Fruit fly (Drosophila melanogaster) whole organism, prepupa: ENCODE measurements around the gene Qsox2.
A peak's percentile ranks its signal among the peaks of the same experiment; 100 is the strongest.

ENCODE experiments used
- Blimp-1 ChIP-seq: fragments of 200-800 bp; sonication (Bioruptor generic); optimal IDR thresholded peaks from 3 replicates; lab custom pipeline; 2017; ENCODE audit warnings: missing biosample characterization, missing genetic modification characterization, mild to moderate bottlenecking, moderate library complexity, missing genetic modification reagents
- CG10631 ChIP-seq: fragments of 200-800 bp; sonication (Bioruptor generic); optimal IDR thresholded peaks from 2 replicates; lab custom pipeline; 2016; ENCODE audit warnings: missing biosample characterization, missing genetic modification characterization
- CG10669 ChIP-seq: fragments of 200-800 bp; sonication (Bioruptor generic); optimal IDR thresholded peaks from 3 replicates; lab custom pipeline; 2018; ENCODE audit warnings: missing biosample characterization, mild to moderate bottlenecking, missing genetic modification characterization, moderate library complexity
- CG11294 ChIP-seq: fragments of 200-800 bp; sonication (Bioruptor generic); IDR thresholded peaks from 2 replicates; pipeline ENCODE4 v1.3.6; 2022; ENCODE audit warnings: missing biosample characterization, missing genetic modification characterization
- CG11762 ChIP-seq: fragments of 200-800 bp; sonication (Bioruptor generic); optimal IDR thresholded peaks from 3 replicates; lab custom pipeline; 2016; ENCODE audit warnings: missing biosample characterization, missing genetic modification characterization; ENCODE audit not compliant: insufficient read depth
- CG11902 ChIP-seq: fragments of 200-800 bp; sonication (Bioruptor generic); optimal IDR thresholded peaks from 3 replicates; lab custom pipeline; 2016; ENCODE audit warnings: missing biosample characterization, missing genetic modification characterization
- CG15336 ChIP-seq: fragments of 200-800 bp; sonication (Bioruptor generic); IDR thresholded peaks from 2 replicates; pipeline ENCODE4 v1.3.6; 2022; ENCODE audit warnings: missing biosample characterization, missing genetic modification characterization
- CG1621 ChIP-seq: fragments of 200-800 bp; sonication (Bioruptor generic); optimal IDR thresholded peaks from 3 replicates; lab custom pipeline; 2018; ENCODE audit warnings: missing biosample characterization, mild to moderate bottlenecking, missing genetic modification characterization
- CG16779 ChIP-seq: fragments of 200-800 bp; sonication (Bioruptor generic); optimal IDR thresholded peaks from 3 replicates; lab custom pipeline; 2017; ENCODE audit warnings: missing biosample characterization, mild to moderate bottlenecking, missing genetic modification characterization
- CG3032 ChIP-seq: fragments of 200-800 bp; optimal IDR thresholded peaks from 2 replicates; lab custom pipeline; 2019; ENCODE audit warnings: missing biosample characterization, mild to moderate bottlenecking, missing genetic modification characterization, moderate library complexity
- CG31627 ChIP-seq: fragments of 200-800 bp; sonication (Bioruptor generic); optimal IDR thresholded peaks from 3 replicates; lab custom pipeline; 2016; ENCODE audit warnings: missing biosample characterization, missing genetic modification characterization
- CG3919 ChIP-seq: fragments of 200-800 bp; sonication (Bioruptor generic); optimal IDR thresholded peaks from 3 replicates; lab custom pipeline; 2016; ENCODE audit warnings: missing biosample characterization, missing genetic modification characterization
- CG4318 ChIP-seq: fragments of 200-800 bp; sonication (Bioruptor generic); optimal IDR thresholded peaks from 3 replicates; lab custom pipeline; 2017; ENCODE audit warnings: missing biosample characterization, mild to moderate bottlenecking, missing genetic modification characterization
- CG6163 ChIP-seq: fragments of 200-800 bp; sonication (Bioruptor generic); IDR thresholded peaks from 3 replicates; pipeline ENCODE4 v1.3.6; 2022; ENCODE audit warnings: missing biosample characterization, missing genetic modification characterization
- CG6792 ChIP-seq: fragments of 200-800 bp; sonication (Bioruptor generic); optimal IDR thresholded peaks from 3 replicates; lab custom pipeline; 2016; ENCODE audit warnings: missing biosample characterization, missing genetic modification characterization
- CG6854 ChIP-seq: fragments of 200-800 bp; sonication (Bioruptor generic); optimal IDR thresholded peaks from 2 replicates; lab custom pipeline; 2017; ENCODE audit warnings: missing biosample characterization, mild to moderate bottlenecking, missing genetic modification characterization
- CG7368 ChIP-seq: fragments of 200-800 bp; sonication (Bioruptor generic); optimal IDR thresholded peaks from 3 replicates; lab custom pipeline; 2016; ENCODE audit warnings: missing biosample characterization, missing genetic modification characterization
- CG8119 ChIP-seq: fragments of 200-800 bp; sonication (Bioruptor generic); IDR thresholded peaks from 3 replicates; pipeline ENCODE4 v1.3.6; 2022; ENCODE audit warnings: missing biosample characterization, missing genetic modification characterization
- CG8319 ChIP-seq: fragments of 200-800 bp; sonication (Bioruptor generic); optimal IDR thresholded peaks from 3 replicates; lab custom pipeline; 2016; ENCODE audit warnings: missing biosample characterization, missing genetic modification characterization
- CG9139 ChIP-seq: fragments of 200-800 bp; sonication (Bioruptor generic); optimal IDR thresholded peaks from 3 replicates; lab custom pipeline; 2017; ENCODE audit warnings: missing biosample characterization, mild to moderate bottlenecking, missing genetic modification characterization
- Eip75B ChIP-seq: fragments of 200-800 bp; sonication (Bioruptor generic); optimal IDR thresholded peaks from 3 replicates; lab custom pipeline; 2016; ENCODE audit warnings: missing biosample characterization, missing genetic modification characterization
- Eip93F ChIP-seq: fragments of 200-800 bp; sonication (Bioruptor generic); optimal IDR thresholded peaks from 2 replicates; lab custom pipeline; 2016; ENCODE audit warnings: missing biosample characterization, mild to moderate bottlenecking, missing genetic modification characterization
- Ets21C ChIP-seq: fragments of 200-800 bp; sonication (Bioruptor generic); optimal IDR thresholded peaks from 3 replicates; lab custom pipeline; 2016; ENCODE audit warnings: missing biosample characterization, missing genetic modification characterization
- Ets96B ChIP-seq: fragments of 200-800 bp; optimal IDR thresholded peaks from 2 replicates; lab custom pipeline; 2019; ENCODE audit warnings: missing biosample characterization, mild to moderate bottlenecking, missing genetic modification characterization, moderate library complexity
- Hr39 ChIP-seq: fragments of 200-800 bp; sonication (Bioruptor generic); optimal IDR thresholded peaks from 2 replicates; lab custom pipeline; 2016; ENCODE audit warnings: missing biosample characterization, missing genetic modification characterization
- Hr4 ChIP-seq: fragments of 200-800 bp; sonication (Bioruptor generic); optimal IDR thresholded peaks from 3 replicates; lab custom pipeline; 2016; ENCODE audit warnings: missing biosample characterization, missing genetic modification characterization
- Lpt ChIP-seq: fragments of 200-800 bp; sonication (Bioruptor generic); optimal IDR thresholded peaks from 3 replicates; lab custom pipeline; 2016; ENCODE audit warnings: missing biosample characterization, missing genetic modification characterization
- Met ChIP-seq: fragments of 200-800 bp; sonication (Bioruptor generic); optimal IDR thresholded peaks from 3 replicates; lab custom pipeline; 2016; ENCODE audit warnings: missing biosample characterization, missing genetic modification characterization
- OdsH ChIP-seq: fragments of 200-800 bp; sonication (Bioruptor generic); optimal IDR thresholded peaks from 3 replicates; lab custom pipeline; 2016; ENCODE audit warnings: missing biosample characterization, missing genetic modification characterization
- Sox102F ChIP-seq: fragments of 200-800 bp; sonication (Bioruptor generic); optimal IDR thresholded peaks from 2 replicates; lab custom pipeline; 2016; ENCODE audit warnings: missing biosample characterization, mild to moderate bottlenecking, missing genetic modification characterization
- Sox14 ChIP-seq: fragments of 200-800 bp; sonication (Bioruptor generic); optimal IDR thresholded peaks from 3 replicates; lab custom pipeline; 2016; ENCODE audit warnings: missing biosample characterization, missing genetic modification characterization
- Sox15 ChIP-seq: fragments of 200-800 bp; sonication (Bioruptor generic); optimal IDR thresholded peaks from 3 replicates; lab custom pipeline; 2016; ENCODE audit warnings: missing biosample characterization, missing genetic modification characterization
- achi ChIP-seq: fragments of 200-800 bp; sonication (Bioruptor generic); optimal IDR thresholded peaks from 3 replicates; lab custom pipeline; 2016; ENCODE audit warnings: missing biosample characterization, missing genetic modification characterization
- acj6 ChIP-seq: fragments of 200-800 bp; sonication (Bioruptor generic); optimal IDR thresholded peaks from 3 replicates; lab custom pipeline; 2016; ENCODE audit warnings: missing biosample characterization, missing genetic modification characterization
- dac ChIP-seq: fragments of 200-800 bp; sonication (Bioruptor generic); optimal IDR thresholded peaks from 2 replicates; lab custom pipeline; 2017; ENCODE audit warnings: missing biosample characterization, mild to moderate bottlenecking, missing genetic modification characterization
- dsx ChIP-seq: fragments of 200-800 bp; optimal IDR thresholded peaks from 3 replicates; lab custom pipeline; 2019; ENCODE audit warnings: missing biosample characterization, mild to moderate bottlenecking, missing genetic modification characterization, moderate library complexity; ENCODE audit not compliant: poor library complexity, severe bottlenecking
- eg ChIP-seq: fragments of 200-800 bp; sonication (Bioruptor generic); IDR thresholded peaks from 3 replicates; pipeline ENCODE4 v1.3.6; 2022; ENCODE audit warnings: missing biosample characterization, missing genetic modification characterization
- esn ChIP-seq: fragments of 200-800 bp; sonication (Bioruptor generic); optimal IDR thresholded peaks from 2 replicates; lab custom pipeline; 2016; ENCODE audit warnings: missing biosample characterization, mild to moderate bottlenecking, missing genetic modification characterization, moderate library complexity
- fd59A ChIP-seq: fragments of 200-800 bp; sonication (Bioruptor generic); optimal IDR thresholded peaks from 2 replicates; lab custom pipeline; 2017; ENCODE audit warnings: missing biosample characterization, mild to moderate bottlenecking, missing genetic modification characterization, missing genetic modification reagents
- fkh ChIP-seq: fragments of 200-800 bp; sonication (Bioruptor generic); optimal IDR thresholded peaks from 3 replicates; lab custom pipeline; 2017; ENCODE audit warnings: missing biosample characterization, mild to moderate bottlenecking, missing genetic modification characterization, moderate library complexity
- lz ChIP-seq: fragments of 200-800 bp; sonication (Bioruptor generic); optimal IDR thresholded peaks from 3 replicates; lab custom pipeline; 2016; ENCODE audit warnings: missing biosample characterization, missing genetic modification characterization
- spab ChIP-seq: fragments of 200-800 bp; sonication (Bioruptor generic); optimal IDR thresholded peaks from 2 replicates; lab custom pipeline; 2017; ENCODE audit warnings: missing biosample characterization, mild to moderate bottlenecking, missing genetic modification characterization, missing genetic modification reagents
- ss ChIP-seq, 2 experiments: fragments of 200-800 bp; sonication (Bioruptor generic); optimal IDR thresholded peaks; 2 replicates in 1 of 2; 3 replicates in 1 of 2; lab custom pipeline; 2017 to 2018; ENCODE audit warnings: mild to moderate bottlenecking in 2 of 2, missing biosample characterization in 2 of 2, missing genetic modification characterization in 2 of 2, moderate library complexity in 1 of 2
- svp ChIP-seq: fragments of 200-800 bp; sonication (Bioruptor generic); peaks from one replicate; lab custom pipeline; 2016; ENCODE audit warnings: missing biosample characterization, missing genetic modification characterization
- topi ChIP-seq: fragments of 200-800 bp; sonication (Bioruptor generic); optimal IDR thresholded peaks from 3 replicates; lab custom pipeline; 2016; ENCODE audit warnings: missing biosample characterization, missing genetic modification characterization
- vri ChIP-seq: fragments of 200-800 bp; sonication (Bioruptor generic); optimal IDR thresholded peaks from 3 replicates; lab custom pipeline; 2016; ENCODE audit warnings: missing biosample characterization, mild to moderate bottlenecking, missing genetic modification characterization

The Qsox2 gene

DNA sequence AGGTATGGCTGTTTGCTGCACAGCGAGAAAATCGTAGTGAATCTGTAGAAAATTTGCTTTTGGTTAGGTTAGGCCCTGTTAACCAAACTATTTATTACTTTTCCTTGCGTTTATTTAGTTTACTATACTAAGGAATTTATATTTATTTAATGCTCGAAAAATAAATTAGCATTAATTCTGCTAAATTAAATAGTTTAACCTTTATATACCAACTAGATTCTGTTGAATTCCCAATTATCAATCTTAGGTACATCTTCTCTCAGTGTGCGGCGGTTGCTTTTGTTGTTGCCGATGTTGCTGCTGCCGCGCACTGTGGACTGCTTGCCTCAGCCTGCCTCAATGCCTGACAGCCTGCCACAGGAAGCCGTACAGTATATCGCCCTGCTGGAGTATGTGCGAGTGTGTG is 14.4 kb upstream of the Qsox2 start (continued):
- TF ChIP-seq spab (GFP tag; lab: Kevin White, UChicago) (peak; percentile 65), CG6854 (GFP tag; lab: Kevin White, UChicago) (peak; percentile 17), CG31627 (GFP tag; lab: Kevin White, UChicago) (peak; percentile 41), Eip75B (GFP tag; lab: Kevin White, UChicago) (peak; percentile 73), CG15336 (GFP tag; lab: Robert Waterston, UW) (peak; percentile 61), dsx (GFP tag; lab: Kevin White, UChicago) (peak; percentile 80), CG9139 (GFP tag; lab: Kevin White, UChicago) (peak; percentile 31), Hr4 (GFP tag; lab: Kevin White, UChicago) (peak; percentile 54), Lpt (peak; percentile 50), CG1621 (tag; lab: Kevin White, UChicago) (peak; percentile 47), Sox15 (no peak), OdsH (GFP tag; lab: Kevin White, UChicago) (peak; percentile 68), CG10631 (peak; percentile 71), Met (peak; percentile 55), CG10669 (GFP tag; lab: Kevin White, UChicago) (peak; percentile 82), CG4318 (GFP tag; lab: Kevin White, UChicago) (peak; percentile 43), dac (GFP tag; lab: Kevin White, UChicago) (peak; percentile 12), CG6792 (peak; percentile 60), Sox102F (peak; percentile 37), fd59A (GFP tag; lab: Kevin White, UChicago) (peak; percentile 64), svp (GFP tag; lab: Kevin White, UChicago) (peak; percentile 76), CG8319 (GFP tag; lab: Kevin White, UChicago) (peak; percentile 61), Sox14 (GFP tag; lab: Kevin White, UChicago) (peak; percentile 59), lz (peak; percentile 56), CG11762 (GFP tag; lab: Kevin White, UChicago) (peak; percentile 51), CG3919 (peak; percentile 77), topi (GFP tag; lab: Kevin White, UChicago) (peak; percentile 70), Ets96B (tag; lab: Kevin White, UChicago) (peak; percentile 76), CG11294 (GFP tag; lab: Robert Waterston, UW) (0 out of 2 replicates have a peak, but pooled peaks have one; percentile 32), Hr39 (peak; percentile 44), ss (GFP tag; optimal IDR thresholded peaks at IDR 0.05; lab: Kevin White, UChicago) (peak; percentile 66 to 74), vri (GFP tag; lab: Kevin White, UChicago) (no peak), fkh (no peak), Ets21C (GFP tag; lab: Kevin White, UChicago) (no peak)

DNA sequence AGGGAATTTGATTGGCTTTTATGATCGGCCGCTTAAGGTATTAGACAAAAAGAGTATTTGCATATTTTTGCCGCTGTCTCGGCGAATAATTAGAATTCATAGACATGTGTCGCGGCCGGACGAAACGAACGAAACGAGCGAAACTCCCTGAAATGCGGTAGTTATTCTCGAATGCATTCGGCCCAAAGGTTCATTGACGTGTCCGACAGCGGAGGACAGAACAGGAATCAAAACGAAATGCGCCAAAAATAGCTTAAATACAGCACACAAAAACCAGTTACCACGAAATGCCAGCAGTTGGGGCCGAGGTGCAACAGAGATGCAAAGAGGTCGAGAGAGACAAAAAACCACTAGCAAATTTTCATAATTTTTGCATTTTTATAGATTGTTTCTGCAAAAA is 9.2 kb upstream of the Qsox2 start:
- no peak for TF ChIP-seq CG16779 (tag; lab: Kevin White, UChicago)
- TF ChIP-seq eg (GFP tag; lab: Robert Waterston, UW) = no peak
- no peak for TF ChIP-seq CG11294 (GFP tag; lab: Robert Waterston, UW)
- TF ChIP-seq CG1621 (tag; lab: Kevin White, UChicago) = peak; percentile 24
- TF ChIP-seq CG11902 (GFP tag; lab: Kevin White, UChicago) = no peak
- no peak for TF ChIP-seq CG8119
- TF ChIP-seq CG6163 (GFP tag; lab: Robert Waterston, UW) = no peak
- peak; percentile 19 for TF ChIP-seq esn
- TF ChIP-seq CG15336 (GFP tag; lab: Robert Waterston, UW) = no peak
- TF ChIP-seq Hr39 = peak; percentile 3
- no peak for TF ChIP-seq lz
- TF ChIP-seq CG6792 = no peak
- peak in 1 of 2 experiments; percentile 24 for TF ChIP-seq ss (GFP tag; optimal IDR thresholded peaks at IDR 0.05; lab: Kevin White, UChicago)
- no peak for TF ChIP-seq CG9139 (GFP tag; lab: Kevin White, UChicago)
- TF ChIP-seq CG7368 (GFP tag; lab: Kevin White, UChicago) = no peak
- no peak for TF ChIP-seq vri (GFP tag; lab: Kevin White, UChicago)
- no peak for TF ChIP-seq Eip93F
- TF ChIP-seq fd59A (GFP tag; lab: Kevin White, UChicago) = no peak
- TF ChIP-seq CG31627 (GFP tag; lab: Kevin White, UChicago) = peak; percentile 15
- TF ChIP-seq acj6 (GFP tag; lab: Kevin White, UChicago) = no peak
- TF ChIP-seq CG10669 (GFP tag; lab: Kevin White, UChicago) = peak; percentile 2
- TF ChIP-seq Blimp-1 (GFP tag; lab: Kevin White, UChicago) = no peak
- TF ChIP-seq achi (GFP tag; lab: Kevin White, UChicago) = no peak
- no peak for TF ChIP-seq CG11762 (GFP tag; lab: Kevin White, UChicago)
- no peak for TF ChIP-seq CG3032
